Worm (Caenorhabditis elegans) whole organism, L3 larva: Measurements from ENCODE around the gene plk-3.

Experiments used
- R02D3.7 ChIP-seq: fragments of 150-350 bp; optimal IDR thresholded peaks from 2 replicates; lab custom pipeline; 2014; ENCODE audit warnings: missing biosample characterization, missing genetic modification characterization
- elt-1 ChIP-seq: fragments of 150-350 bp; optimal IDR thresholded peaks from 2 replicates; lab custom pipeline; 2014; ENCODE audit warnings: missing biosample characterization, missing genetic modification characterization
- lin-15B ChIP-seq: fragments of 150-350 bp; optimal IDR thresholded peaks from 2 replicates; lab custom pipeline; 2014; ENCODE audit warnings: missing biosample characterization, missing genetic modification characterization
- lin-39 ChIP-seq: fragments of 150-350 bp; optimal IDR thresholded peaks from 2 replicates; lab custom pipeline; 2018; ENCODE audit warnings: missing biosample characterization, missing genetic modification reagents, missing genetic modification characterization
- nhr-11 ChIP-seq: fragments of 150-350 bp; optimal IDR thresholded peaks from 2 replicates; lab custom pipeline; 2014; ENCODE audit warnings: missing biosample characterization, missing genetic modification characterization
- pha-4 ChIP-seq: fragments of 150-350 bp; optimal IDR thresholded peaks from 2 replicates; lab custom pipeline; 2014; ENCODE audit warnings: missing biosample characterization, missing genetic modification reagents, missing genetic modification characterization
- pqm-1 ChIP-seq: fragments of 150-350 bp; optimal IDR thresholded peaks from 2 replicates; lab custom pipeline; 2017; ENCODE audit warnings: missing biosample characterization, missing genetic modification characterization, inconsistent platforms
- unc-39 ChIP-seq: sonication (generic microtip); optimal IDR thresholded peaks from 4 replicates; lab custom pipeline; 2017; ENCODE audit warnings: missing biosample characterization, missing genetic modification characterization
- unc-62 ChIP-seq: fragments of 150-350 bp; sonication (generic microtip); optimal IDR thresholded peaks from 4 replicates; lab custom pipeline; 2014; ENCODE audit warnings: missing biosample characterization, missing genetic modification reagents, missing genetic modification characterization
- zag-1 ChIP-seq: fragments of 150-350 bp; optimal IDR thresholded peaks from 2 replicates; lab custom pipeline; 2014; ENCODE audit warnings: missing biosample characterization, missing genetic modification characterization
- ztf-11 ChIP-seq: fragments of 150-350 bp; optimal IDR thresholded peaks from 2 replicates; lab custom pipeline; 2014; ENCODE audit warnings: missing biosample characterization, missing genetic modification characterization

DNA sequence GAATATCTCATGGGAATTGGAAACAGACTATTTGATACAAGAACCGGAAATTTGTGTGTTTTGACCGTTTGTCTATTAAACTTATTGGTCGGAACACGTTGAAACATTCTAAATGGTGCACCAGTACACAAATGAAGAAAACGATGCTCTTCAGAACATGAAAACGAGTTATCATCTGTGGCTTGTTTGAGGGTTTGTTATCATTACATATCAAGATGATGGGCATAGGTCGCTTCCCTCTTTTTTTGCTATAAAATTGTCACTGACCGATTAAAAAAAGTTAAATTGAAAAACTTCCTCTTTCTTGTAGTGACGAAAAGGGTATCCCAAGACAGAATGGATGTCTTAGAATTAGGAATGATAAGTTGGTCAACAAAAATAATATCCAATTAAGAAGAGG lies 4.4 kb downstream of the plk-3 start:
- TF ChIP-seq unc-62 (no peak), nhr-11 (tag; lab: Kevin White, UChicago) (no peak), lin-39 (tag; lab: Kevin White, UChicago) (no peak), unc-39 (no peak), pqm-1 (tag; lab: Kevin White, UChicago) (no peak), ztf-11 (tag; lab: Kevin White, UChicago) (no peak), elt-1 (tag; lab: Kevin White, UChicago) (no peak), zag-1 (tag; lab: Kevin White, UChicago) (no peak), lin-15B (tag; lab: Kevin White, UChicago) (no peak), pha-4 (no peak), R02D3.7 (tag; lab: Kevin White, UChicago) (no peak)
